Worm (Caenorhabditis elegans) whole organism, L3 larva: ENCODE data around the gene F55C12.4.
A peak's percentile ranks its signal among the peaks of the same experiment; 100 is the strongest.

Source experiments
- R02D3.7 ChIP-seq: fragments of 150-350 bp; optimal IDR thresholded peaks from 2 replicates; lab custom pipeline; 2014; ENCODE audit warnings: missing biosample characterization, missing genetic modification characterization
- aly-2 ChIP-seq: fragments of 150-350 bp; optimal IDR thresholded peaks from 2 replicates; lab custom pipeline; 2014; ENCODE audit warnings: missing biosample characterization, missing genetic modification characterization
- ama-1 ChIP-seq: fragments of 150-350 bp; optimal IDR thresholded peaks from 2 replicates; lab custom pipeline; 2018
- ceh-16 ChIP-seq: sonication (generic microtip); optimal IDR thresholded peaks from 2 replicates; lab custom pipeline; 2017; ENCODE audit warnings: missing biosample characterization, missing genetic modification characterization
- ceh-28 ChIP-seq: fragments of 150-350 bp; optimal IDR thresholded peaks from 2 replicates; lab custom pipeline; 2014; ENCODE audit warnings: missing biosample characterization, missing genetic modification reagents, missing genetic modification characterization
- ceh-82 ChIP-seq: fragments of 150-350 bp; optimal IDR thresholded peaks from 2 replicates; lab custom pipeline; 2014; ENCODE audit warnings: missing biosample characterization, missing genetic modification characterization
- ceh-9 ChIP-seq: sonication (generic microtip); optimal IDR thresholded peaks from 2 replicates; lab custom pipeline; 2018; ENCODE audit warnings: missing biosample characterization, missing genetic modification characterization
- daf-12 ChIP-seq: fragments of 150-350 bp; optimal IDR thresholded peaks from 2 replicates; lab custom pipeline; 2014; ENCODE audit warnings: missing biosample characterization, missing genetic modification reagents, missing genetic modification characterization
- egl-27 ChIP-seq: sonication (generic microtip); optimal IDR thresholded peaks from 4 replicates; lab custom pipeline; 2017; ENCODE audit warnings: missing biosample characterization, missing genetic modification reagents, missing genetic modification characterization
- egl-5 ChIP-seq: fragments of 150-350 bp; optimal IDR thresholded peaks from 2 replicates; lab custom pipeline; 2017; ENCODE audit warnings: missing biosample characterization, missing genetic modification reagents, missing genetic modification characterization, inconsistent platforms
- elt-1 ChIP-seq: fragments of 150-350 bp; optimal IDR thresholded peaks from 2 replicates; lab custom pipeline; 2014; ENCODE audit warnings: missing biosample characterization, missing genetic modification characterization
- elt-2 ChIP-seq: sonication (generic microtip); optimal IDR thresholded peaks from 2 replicates; lab custom pipeline; 2016; ENCODE audit warnings: missing genetic modification reagents, mild to moderate bottlenecking, missing genetic modification characterization, missing compliant biosample characterization
- elt-3 ChIP-seq, 3 experiments: fragments of 150-350 bp in 1 of 3; sonication (generic microtip) in 2 of 3; optimal IDR thresholded peaks; 2 replicates in 2 of 3; 4 replicates in 1 of 3; lab custom pipeline; 2014 to 2017; ENCODE audit warnings: missing biosample characterization in 3 of 3, missing genetic modification characterization in 3 of 3
- eor-1 ChIP-seq, 2 experiments: fragments of 150-350 bp; optimal IDR thresholded peaks; 2 replicates each; lab custom pipeline; 2014 to 2018; ENCODE audit warnings: missing biosample characterization in 2 of 2, missing genetic modification characterization in 2 of 2
- fkh-10 ChIP-seq: sonication (generic microtip); optimal IDR thresholded peaks from 2 replicates; lab custom pipeline; 2017; ENCODE audit warnings: missing biosample characterization, missing genetic modification reagents, missing genetic modification characterization
- hmg-11 ChIP-seq: sonication (generic microtip); optimal IDR thresholded peaks from 2 replicates; lab custom pipeline; 2016; ENCODE audit warnings: missing genetic modification characterization, missing compliant biosample characterization
- jun-1 ChIP-seq: fragments of 150-350 bp; optimal IDR thresholded peaks from 2 replicates; lab custom pipeline; 2014; ENCODE audit warnings: missing biosample characterization, missing genetic modification reagents, missing genetic modification characterization
- lin-39 ChIP-seq: fragments of 150-350 bp; optimal IDR thresholded peaks from 2 replicates; lab custom pipeline; 2018; ENCODE audit warnings: missing biosample characterization, missing genetic modification reagents, missing genetic modification characterization
- mml-1 ChIP-seq: fragments of 150-350 bp; sonication (generic microtip); optimal IDR thresholded peaks from 3 replicates; lab custom pipeline; 2014; ENCODE audit warnings: missing biosample characterization, missing genetic modification characterization
- nfya-1 ChIP-seq: sonication (generic microtip); optimal IDR thresholded peaks from 2 replicates; lab custom pipeline; 2017; ENCODE audit warnings: missing genetic modification characterization, mild to moderate bottlenecking, missing compliant biosample characterization, antibody characterized with exemption, moderate library complexity; ENCODE audit not compliant: insufficient read depth
- nhr-11 ChIP-seq: fragments of 150-350 bp; optimal IDR thresholded peaks from 2 replicates; lab custom pipeline; 2014; ENCODE audit warnings: missing biosample characterization, missing genetic modification characterization
- nhr-12 ChIP-seq: fragments of 150-350 bp; optimal IDR thresholded peaks from 2 replicates; lab custom pipeline; 2014; ENCODE audit warnings: missing biosample characterization, missing genetic modification characterization
- nhr-23 ChIP-seq: fragments of 150-350 bp; optimal IDR thresholded peaks from 2 replicates; lab custom pipeline; 2014; ENCODE audit warnings: missing biosample characterization, missing genetic modification reagents, missing genetic modification characterization
- nhr-237 ChIP-seq: fragments of 150-350 bp; optimal IDR thresholded peaks from 2 replicates; lab custom pipeline; 2014; ENCODE audit warnings: missing biosample characterization, missing genetic modification characterization
- nhr-25 ChIP-seq: sonication (generic microtip); optimal IDR thresholded peaks from 2 replicates; lab custom pipeline; 2017; ENCODE audit warnings: missing biosample characterization, missing genetic modification characterization
- nhr-43 ChIP-seq: sonication (generic microtip); optimal IDR thresholded peaks from 2 replicates; lab custom pipeline; 2016; ENCODE audit warnings: mild to moderate bottlenecking, missing genetic modification characterization, missing compliant biosample characterization; ENCODE audit not compliant: poor library complexity, severe bottlenecking
- nhr-67 ChIP-seq: fragments of 150-350 bp; optimal IDR thresholded peaks from 2 replicates; lab custom pipeline; 2014; ENCODE audit warnings: missing biosample characterization, missing genetic modification characterization
- nhr-76 ChIP-seq: fragments of 150-350 bp; sonication (generic microtip); optimal IDR thresholded peaks from 5 replicates; lab custom pipeline; 2014; ENCODE audit warnings: missing biosample characterization, missing genetic modification characterization
- nhr-77 ChIP-seq: fragments of 150-350 bp; optimal IDR thresholded peaks from 2 replicates; lab custom pipeline; 2014; ENCODE audit warnings: missing biosample characterization, missing genetic modification characterization
- pha-4 ChIP-seq: fragments of 150-350 bp; optimal IDR thresholded peaks from 2 replicates; lab custom pipeline; 2014; ENCODE audit warnings: missing biosample characterization, missing genetic modification reagents, missing genetic modification characterization
- pqm-1 ChIP-seq: fragments of 150-350 bp; optimal IDR thresholded peaks from 2 replicates; lab custom pipeline; 2017; ENCODE audit warnings: missing biosample characterization, missing genetic modification characterization, inconsistent platforms
- snpc-4 ChIP-seq: fragments of 150-350 bp; optimal IDR thresholded peaks from 2 replicates; lab custom pipeline; 2014; ENCODE audit warnings: missing biosample characterization, missing genetic modification characterization
- tbx-2 ChIP-seq: sonication (generic microtip); optimal IDR thresholded peaks from 2 replicates; lab custom pipeline; 2016; ENCODE audit warnings: mild to moderate bottlenecking, missing genetic modification characterization, missing compliant biosample characterization
- unc-39 ChIP-seq: sonication (generic microtip); optimal IDR thresholded peaks from 4 replicates; lab custom pipeline; 2017; ENCODE audit warnings: missing biosample characterization, missing genetic modification characterization
- unc-62 ChIP-seq: fragments of 150-350 bp; sonication (generic microtip); optimal IDR thresholded peaks from 4 replicates; lab custom pipeline; 2014; ENCODE audit warnings: missing biosample characterization, missing genetic modification reagents, missing genetic modification characterization
- zag-1 ChIP-seq: fragments of 150-350 bp; optimal IDR thresholded peaks from 2 replicates; lab custom pipeline; 2014; ENCODE audit warnings: missing biosample characterization, missing genetic modification characterization

Gene F55C12.4

ce11 chrII:5889417-5890139, 31.4 kb upstream of the F55C12.4 start:
- TF ChIP-seq aly-2 (tag; lab: Kevin White, UChicago) (no peak), nhr-67 (tag; lab: Kevin White, UChicago) (no peak), ceh-28 (tag; lab: Kevin White, UChicago) (no peak), mml-1 (tag; lab: Kevin White, UChicago) (no peak)

DNA sequence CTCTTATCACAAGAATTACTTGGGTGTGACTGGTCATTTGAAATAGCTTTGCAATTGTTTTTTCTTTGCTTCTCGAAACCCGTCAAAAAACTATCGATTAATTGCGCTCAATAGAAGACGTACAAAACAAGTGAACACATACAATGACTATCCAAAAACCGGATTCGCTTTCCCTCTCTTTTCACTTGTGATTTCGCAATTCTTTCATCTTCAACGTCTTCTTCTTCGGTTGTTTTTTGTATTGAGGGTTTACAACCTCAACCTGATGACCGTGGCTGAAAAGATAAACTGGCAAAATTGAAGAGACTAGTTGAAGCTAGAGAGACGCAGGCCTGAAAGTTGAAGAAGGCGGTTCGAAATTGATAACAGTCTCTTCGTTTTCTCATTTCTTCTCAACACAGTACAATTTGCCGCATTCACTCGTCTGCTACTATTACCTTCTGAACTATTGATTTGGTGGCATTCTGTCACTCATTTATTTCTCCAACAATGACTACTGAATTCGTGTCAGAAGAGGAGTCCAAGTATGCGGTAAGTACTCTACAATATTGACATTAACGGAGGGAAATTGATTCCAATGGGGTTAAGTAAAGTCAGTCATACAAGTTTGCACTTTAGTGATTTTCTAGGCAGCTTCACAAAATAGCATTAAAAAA, 27.9 kb upstream of the F55C12.4 start:
- no peak for TF ChIP-seq hmg-11 (tag; lab: Kevin White, UChicago)
- no peak for TF ChIP-seq ceh-82 (tag; lab: Kevin White, UChicago)
- TF ChIP-seq nhr-25 = peak; percentile 96
- peak; percentile 60 for TF ChIP-seq ceh-28 (tag; lab: Kevin White, UChicago)
- TF ChIP-seq elt-2 (tag; lab: Kevin White, UChicago) = peak; percentile 67
- no peak for TF ChIP-seq nhr-12 (tag; lab: Kevin White, UChicago)
- peak in 1 of 3 experiments; percentile 53 for TF ChIP-seq elt-3 (tag; optimal IDR thresholded peaks at IDR 0.05; lab: Kevin White, UChicago)
- no peak for TF ChIP-seq unc-39
- no peak for TF ChIP-seq egl-5 (tag; lab: Kevin White, UChicago)
- TF ChIP-seq zag-1 (tag; lab: Kevin White, UChicago) = no peak
- no peak for TF ChIP-seq tbx-2 (tag; lab: Kevin White, UChicago)
- TF ChIP-seq nhr-43 (tag; lab: Kevin White, UChicago) = peak; percentile 77
- TF ChIP-seq R02D3.7 = no peak
- TF ChIP-seq lin-39 (tag; lab: Kevin White, UChicago) = no peak
- no peak for TF ChIP-seq daf-12 (tag; lab: Kevin White, UChicago)
- TF ChIP-seq nhr-76 (tag; lab: Kevin White, UChicago) = no peak
- TF ChIP-seq nhr-67 (tag; lab: Kevin White, UChicago) = no peak
- peak; percentile 56 for TF ChIP-seq nfya-1 (tag; lab: Kevin White, UChicago)
- no peak for TF ChIP-seq eor-1 (tag; optimal IDR thresholded peaks at IDR 0.05; lab: Kevin White, UChicago)
- TF ChIP-seq ceh-16 (tag; lab: Kevin White, UChicago) = no peak
- TF ChIP-seq ceh-9 (tag; lab: Kevin White, UChicago) = no peak
- no peak for TF ChIP-seq elt-1 (tag; lab: Kevin White, UChicago)
- peak; percentile 72 for TF ChIP-seq nhr-23
- TF ChIP-seq egl-27 (tag; lab: Kevin White, UChicago) = no peak
- no peak for TF ChIP-seq unc-62 (GFP tag; lab: Kevin White, UChicago)
- no peak for TF ChIP-seq ama-1 (lab: Kevin White, UChicago)
- no peak for TF ChIP-seq pqm-1 (tag; lab: Kevin White, UChicago)
- TF ChIP-seq pha-4 (tag; lab: Kevin White, UChicago) = peak; percentile 17
- no peak for TF ChIP-seq jun-1
- TF ChIP-seq nhr-11 (tag; lab: Kevin White, UChicago) = no peak
- no peak for TF ChIP-seq fkh-10
- no peak for TF ChIP-seq nhr-237 (tag; lab: Kevin White, UChicago)
- TF ChIP-seq snpc-4 = no peak

DNA sequence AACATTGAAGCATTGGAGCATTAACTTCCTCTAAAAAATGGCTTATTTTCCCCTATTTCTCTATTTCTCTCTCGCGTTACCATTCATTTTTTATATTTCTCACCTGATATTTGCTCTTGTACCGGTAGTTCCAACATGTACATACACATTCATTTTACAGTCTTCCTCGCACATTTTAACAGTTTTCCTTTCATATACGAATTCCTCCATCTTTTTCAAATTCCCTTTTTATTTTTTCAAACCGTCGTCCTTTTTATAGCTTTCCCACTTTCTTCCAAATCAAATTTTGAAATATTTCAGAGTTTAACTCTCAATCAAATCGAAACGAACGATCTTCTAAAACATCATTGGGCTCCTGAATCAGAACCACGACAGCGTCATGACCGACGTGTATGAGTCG, 26.0 kb upstream of the F55C12.4 start, which contains the start of gene rfip-1:
Gene rfip-1, plus strand, starts transcription at position 301 of the 400 bp plus-strand sequence.
- no peak for TF ChIP-seq daf-12 (tag; lab: Kevin White, UChicago)
- no peak for TF ChIP-seq nhr-67 (tag; lab: Kevin White, UChicago)
- TF ChIP-seq tbx-2 (tag; lab: Kevin White, UChicago) = no peak
- TF ChIP-seq nhr-77 = no peak
- TF ChIP-seq zag-1 (tag; lab: Kevin White, UChicago) = no peak
- TF ChIP-seq unc-39 = no peak
- no peak for TF ChIP-seq nhr-23
- no peak for TF ChIP-seq hmg-11 (tag; lab: Kevin White, UChicago)
